Worm (Caenorhabditis elegans) whole organism, dauer: Measurements from ENCODE around the gene set-3.

Experiments
- unc-62 ChIP-seq: sonication (generic microtip); optimal IDR thresholded peaks from 2 replicates; lab custom pipeline; 2017; ENCODE audit warnings: missing biosample characterization, missing genetic modification reagents, missing genetic modification characterization

set-3 gene

DNA sequence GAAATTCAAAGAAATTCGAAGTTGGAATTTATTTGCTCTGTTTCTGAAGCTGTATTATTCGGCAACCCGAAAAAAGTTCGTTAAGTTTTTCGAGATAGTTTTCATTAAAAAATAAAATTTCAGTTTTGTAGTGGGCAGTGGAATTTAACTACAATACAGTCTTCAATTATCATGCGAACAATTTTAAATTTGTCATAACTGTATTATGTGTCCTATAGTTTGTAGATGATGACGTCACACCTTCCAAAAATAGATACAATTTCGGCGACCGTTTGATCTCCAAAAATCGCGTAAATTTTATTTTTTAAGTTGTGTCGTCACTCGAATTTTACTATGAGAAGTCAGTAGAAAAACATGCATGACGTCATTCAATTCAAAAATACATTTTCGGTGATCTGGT, 18.8 kb upstream of the set-3 start:
- TF ChIP-seq unc-62 (GFP tag; lab: Kevin White, UChicago): no peak

- TF ChIP-seq unc-62 (GFP tag; lab: Kevin White, UChicago): no peak
Measured at ce11 chrIII:9711163-9711562, 16.8 kb upstream of the set-3 start.

- TF ChIP-seq unc-62 (GFP tag; lab: Kevin White, UChicago): no peak
Measured at ce11 chrIII:9705157-9705905, 11.0 kb upstream of the set-3 start.

DNA sequence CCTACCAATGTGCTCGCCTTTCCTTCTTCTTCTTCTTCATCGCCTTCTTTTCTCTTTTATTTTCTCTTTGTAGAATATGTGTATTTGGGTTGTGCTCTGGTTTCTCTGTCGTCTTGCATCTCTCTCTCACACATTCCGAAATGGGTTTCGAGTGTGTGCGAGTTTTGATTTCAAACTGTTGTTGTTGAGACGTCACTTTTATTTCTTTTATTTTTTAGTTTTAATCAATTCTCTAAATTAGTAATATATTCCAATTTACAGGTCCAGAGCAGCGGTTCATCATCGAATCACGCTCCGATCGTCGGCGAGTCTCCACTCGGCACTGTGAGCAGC, 10.2 kb upstream of the set-3 start:
- TF ChIP-seq unc-62 (GFP tag; lab: Kevin White, UChicago): no peak

DNA sequence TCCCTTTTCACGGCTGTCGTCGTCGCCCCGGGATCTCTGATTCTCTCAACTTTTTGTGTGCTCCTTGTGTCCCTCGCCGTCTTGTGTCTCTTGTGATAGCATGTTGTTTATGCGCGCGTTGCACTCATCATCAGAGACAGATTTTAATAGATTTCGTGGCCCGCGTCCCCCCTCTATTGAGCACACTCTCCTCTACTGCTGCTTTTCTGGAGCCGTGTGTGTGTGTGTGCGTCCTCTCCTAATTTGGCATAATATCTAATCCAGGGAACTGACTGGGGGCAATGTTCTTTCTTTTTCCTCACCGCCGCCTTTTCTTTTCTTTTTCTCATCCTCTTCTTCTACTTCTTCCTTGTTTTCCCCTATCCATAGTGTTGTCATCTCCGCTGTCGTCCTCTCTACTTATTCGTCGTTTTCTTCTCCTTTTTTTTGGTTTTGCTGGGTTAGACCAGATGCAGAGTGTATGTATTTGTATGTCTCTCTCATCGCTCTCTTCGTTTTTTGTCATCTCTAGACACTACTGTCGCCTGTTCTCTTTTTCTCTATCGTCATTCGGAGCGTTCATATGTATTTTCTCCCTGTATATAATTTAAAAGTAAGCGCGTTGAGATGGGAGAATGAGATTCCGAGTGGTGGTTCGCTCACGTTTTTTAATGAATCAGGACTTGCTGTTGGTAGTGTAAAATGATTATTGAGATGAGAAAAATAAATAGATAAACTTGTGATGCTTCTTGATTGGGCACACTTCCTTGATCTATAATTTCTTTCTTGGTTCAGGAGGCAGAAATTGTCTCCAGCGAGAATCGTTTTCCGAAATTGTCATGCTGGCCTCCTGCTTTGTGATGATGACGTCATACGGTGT, 9.6 kb upstream of the set-3 start:
- TF ChIP-seq unc-62 (GFP tag; lab: Kevin White, UChicago): no peak

- TF ChIP-seq unc-62 (GFP tag; lab: Kevin White, UChicago): no peak
Measured at ce11 chrIII:9702665-9703252, 8.4 kb upstream of the set-3 start.

DNA sequence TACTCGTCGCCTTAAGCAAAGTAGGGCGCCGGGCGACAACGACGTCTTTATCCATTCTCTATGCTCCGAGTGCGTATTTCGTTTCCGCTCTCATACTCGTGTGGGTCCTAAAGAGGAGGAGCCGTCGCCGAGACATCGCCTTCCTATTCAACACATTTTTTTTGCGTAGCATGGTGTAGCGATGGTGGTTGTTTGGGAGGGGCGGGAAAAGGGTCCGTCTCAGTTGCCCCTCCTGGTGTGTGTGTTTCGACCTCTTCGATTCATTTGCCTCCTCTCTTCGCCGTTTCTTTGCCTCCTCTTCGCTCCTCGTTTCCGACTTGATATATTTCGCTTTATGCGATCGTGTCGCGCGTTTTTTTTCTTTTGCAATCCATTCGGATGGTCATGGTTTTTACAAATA, 7.4 kb upstream of the set-3 start:
- TF ChIP-seq unc-62 (GFP tag; lab: Kevin White, UChicago): no peak

DNA sequence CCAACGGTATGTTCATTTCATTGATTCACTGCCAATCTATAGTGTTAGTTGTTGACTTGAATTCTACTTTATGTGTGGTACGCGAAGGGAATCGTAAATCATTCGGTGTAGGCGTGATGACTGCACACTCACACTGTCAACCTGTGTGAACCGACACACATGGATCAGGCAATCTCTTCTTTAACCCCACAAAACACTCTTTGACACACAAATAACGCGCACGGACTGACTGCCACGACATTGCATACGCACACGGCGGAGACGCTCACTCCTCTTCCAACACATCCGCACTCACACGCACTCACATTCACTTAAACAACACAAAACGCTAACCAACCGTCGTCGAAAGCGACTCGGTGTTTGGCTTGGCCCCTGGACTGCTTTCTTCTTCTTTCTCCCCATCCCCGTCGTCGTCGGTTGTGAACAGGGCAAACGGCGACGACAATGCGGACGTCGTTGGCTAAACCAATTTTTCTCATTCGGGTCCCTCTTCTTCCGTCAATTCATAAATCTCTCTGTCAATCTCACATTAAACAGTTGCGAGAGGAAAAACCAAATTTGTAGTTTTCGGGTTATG, 5.8 kb upstream of the set-3 start:
- TF ChIP-seq unc-62 (GFP tag; lab: Kevin White, UChicago): no peak

DNA sequence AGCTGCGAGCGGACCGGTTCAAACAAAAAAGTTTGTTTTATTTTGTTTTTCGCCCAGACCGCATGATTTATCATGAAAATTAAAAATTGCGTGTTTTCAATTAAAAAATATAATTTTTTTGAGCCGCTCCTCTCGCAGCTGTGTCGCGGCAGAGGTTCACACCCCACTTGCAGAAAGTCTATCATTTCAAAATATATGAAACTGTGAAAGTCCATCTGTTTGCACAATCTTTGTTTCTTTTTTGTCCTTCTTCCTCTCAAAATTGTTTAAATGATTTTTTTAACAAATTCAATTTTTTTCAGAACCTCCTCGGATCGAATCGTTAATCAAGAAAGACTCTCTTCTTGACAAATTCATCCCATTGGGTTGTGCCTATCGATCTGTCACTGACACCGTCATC, 5.2 kb upstream of the set-3 start, which contains the start of gene tlk-1:
Gene tlk-1, plus strand, starts transcription at position 301 of the 400 bp plus-strand sequence.
- no peak for TF ChIP-seq unc-62 (GFP tag; lab: Kevin White, UChicago)

DNA sequence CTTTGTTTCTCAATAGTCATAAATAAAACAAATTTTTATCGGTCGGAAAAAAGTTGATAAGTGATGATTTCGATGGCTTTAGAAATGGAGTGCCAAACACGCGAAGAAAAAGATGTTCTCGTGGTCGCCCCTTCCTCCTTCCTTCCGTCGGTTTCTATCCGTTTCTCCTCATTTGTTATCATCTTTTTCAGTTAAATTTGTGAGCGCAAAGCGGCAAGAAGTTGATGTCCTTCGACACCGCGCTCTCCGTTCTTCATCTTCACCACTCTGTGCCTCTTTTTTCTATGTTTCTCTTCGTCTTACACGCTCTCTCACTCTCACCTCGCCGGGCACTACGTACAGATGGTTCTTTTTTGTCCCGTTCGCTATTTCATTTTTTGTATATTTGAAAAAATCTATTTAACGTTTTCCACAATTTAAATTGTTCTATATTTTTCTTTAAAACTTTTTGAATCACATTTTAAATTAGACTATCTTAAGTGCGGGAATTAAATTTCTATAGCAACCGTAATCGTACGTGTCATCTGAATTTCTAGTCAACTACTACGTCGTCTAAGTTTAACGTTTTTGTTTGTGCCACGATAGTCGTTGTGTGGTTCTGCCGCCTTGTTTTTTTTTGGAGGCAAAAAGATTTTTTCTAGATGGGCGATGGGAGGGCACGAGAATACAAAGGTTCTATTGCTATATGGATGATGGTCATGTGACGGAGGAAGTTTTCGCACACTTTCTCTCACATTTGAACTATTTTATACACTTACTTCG, 4.4 kb upstream of the set-3 start:
- no peak for TF ChIP-seq unc-62 (GFP tag; lab: Kevin White, UChicago)

- no peak for TF ChIP-seq unc-62 (GFP tag; lab: Kevin White, UChicago)
Measured at ce11 chrIII:9697886-9698285, 3.5 kb upstream of the set-3 start.

DNA sequence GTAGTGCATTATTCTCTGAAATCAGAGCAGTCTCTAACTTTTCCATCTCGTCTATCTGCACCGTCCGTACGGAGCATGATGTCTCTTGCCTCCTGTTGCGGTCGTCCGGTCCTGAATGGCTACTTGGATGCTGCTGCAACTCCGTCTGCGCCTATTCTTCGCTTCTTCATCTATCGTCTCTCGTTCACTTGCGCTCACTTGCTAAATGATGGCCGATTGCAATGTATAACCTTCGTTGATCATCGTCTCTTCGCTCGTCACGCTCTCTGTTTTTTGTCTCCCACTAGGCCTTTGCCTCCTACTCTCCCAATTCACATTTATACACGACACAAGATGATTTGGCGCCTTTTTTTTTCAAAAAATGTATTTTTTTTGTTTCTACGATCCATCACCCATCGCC, 2.9 kb upstream of the set-3 start:
- TF ChIP-seq unc-62 (GFP tag; lab: Kevin White, UChicago): no peak

DNA sequence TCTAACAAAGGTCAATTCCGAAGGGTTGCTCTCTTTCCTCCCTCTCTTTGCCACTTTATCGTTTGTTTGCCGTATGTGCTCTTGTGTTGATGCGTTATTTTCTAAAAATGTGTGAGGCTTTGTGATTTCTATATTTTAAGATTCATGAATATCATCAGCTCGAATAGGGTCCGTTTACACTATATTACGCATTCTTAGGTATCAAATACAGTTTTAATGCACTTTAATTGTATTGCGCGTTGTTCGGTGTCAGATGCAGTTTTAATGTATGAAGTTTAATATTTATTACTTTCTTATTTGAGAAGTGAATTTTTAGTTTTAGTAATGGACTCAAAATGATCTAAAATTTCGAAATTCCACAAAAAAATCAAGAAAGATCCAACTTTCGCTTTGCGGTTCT, 2.0 kb upstream of the set-3 start, which contains the start of gene bud-31:
Gene bud-31, minus strand, starts transcription at position 101 of the 400 bp plus-strand sequence.
- no peak for TF ChIP-seq unc-62 (GFP tag; lab: Kevin White, UChicago)

DNA sequence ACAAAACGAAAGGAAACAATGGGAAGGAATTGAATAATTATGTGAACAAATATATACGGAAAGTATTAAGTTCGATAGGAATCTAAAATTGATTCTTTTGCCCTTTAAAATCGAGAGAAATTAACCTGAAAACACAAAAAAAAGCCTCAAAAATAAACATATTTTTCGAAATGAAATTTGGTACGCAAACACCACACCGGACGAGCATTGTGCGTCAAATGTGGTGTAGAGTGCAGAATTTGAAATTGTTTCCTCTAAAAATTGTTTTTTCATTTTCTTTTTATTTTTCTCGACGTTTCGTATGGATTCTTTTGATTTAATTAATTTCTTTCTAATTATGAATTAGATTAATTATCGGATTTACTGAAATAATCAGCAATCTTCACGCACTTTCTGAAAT, 1.0 kb upstream of the set-3 start:
- no peak for TF ChIP-seq unc-62 (GFP tag; lab: Kevin White, UChicago)

ce11 chrIII:9690044-9690443, 4.3 kb downstream of the set-3 start, which contains the start of gene best-5:
best-5 (minus strand) TSS chrIII:9690253.
- TF ChIP-seq unc-62 (GFP tag; lab: Kevin White, UChicago): no peak
